Worm (Caenorhabditis elegans) whole organism, late embryonic: ENCODE measurements around the gene xpb-1.

ENCODE experiments used
- C08G9.2 ChIP-seq: sonication (generic microtip); optimal IDR thresholded peaks from 2 replicates; lab custom pipeline; 2016; ENCODE audit warnings: mild to moderate bottlenecking, missing genetic modification characterization, moderate library complexity, missing compliant biosample characterization
- ama-1 ChIP-seq: fragments of 150-350 bp; optimal IDR thresholded peaks from 2 replicates; lab custom pipeline; 2014
- ceh-30 ChIP-seq: fragments of 150-350 bp; optimal IDR thresholded peaks from 2 replicates; lab custom pipeline; 2014; ENCODE audit warnings: missing biosample characterization, missing genetic modification characterization
- ceh-48 ChIP-seq: sonication (generic microtip); optimal IDR thresholded peaks from 2 replicates; lab custom pipeline; 2016; ENCODE audit warnings: missing genetic modification characterization, inconsistent platforms, missing compliant biosample characterization
- hlh-13 ChIP-seq: fragments of 200-800 bp; sonication (Bioruptor generic); optimal IDR thresholded peaks from 2 replicates; lab custom pipeline; 2018; ENCODE audit warnings: mild to moderate bottlenecking, missing genetic modification characterization, missing compliant biosample characterization
- lin-11 ChIP-seq: fragments of 200-800 bp; sonication (Bioruptor generic); optimal IDR thresholded peaks from 2 replicates; lab custom pipeline; 2018; ENCODE audit warnings: mild to moderate bottlenecking, missing genetic modification characterization, missing compliant biosample characterization
- pha-4 ChIP-seq: fragments of 150-350 bp; optimal IDR thresholded peaks from 2 replicates; lab custom pipeline; 2018; ENCODE audit warnings: missing biosample characterization, missing genetic modification reagents, missing genetic modification characterization
- pqm-1 ChIP-seq: sonication (generic microtip); optimal IDR thresholded peaks from 2 replicates; lab custom pipeline; 2016; ENCODE audit warnings: missing genetic modification characterization, missing compliant biosample characterization
- unc-3 ChIP-seq, 2 experiments: fragments of 200-800 bp in 1 of 2; sonication (Bioruptor generic) in 1 of 2; sonication (generic microtip) in 1 of 2; conservative IDR thresholded peaks in 1 of 2; optimal IDR thresholded peaks in 1 of 2; 2 replicates each; pipeline versions ENCODE4 v1.3.6 to Lab custom; 2016 to 2022; ENCODE audit warnings: missing compliant biosample characterization in 2 of 2, missing genetic modification characterization in 2 of 2, missing genetic modification reagents in 1 of 2

- no peak for TF ChIP-seq unc-3 (GFP tag; conservative IDR thresholded peaks at IDR 0.05; lab: Robert Waterston, UW)
- TF ChIP-seq unc-3 (tag; optimal IDR thresholded peaks at IDR 0.05; lab: Kevin White, UChicago) = no peak
- no peak for TF ChIP-seq pqm-1
- no peak for TF ChIP-seq ama-1 (lab: Kevin White, UChicago)
- no peak for TF ChIP-seq ceh-48 (tag; lab: Kevin White, UChicago)
- no peak for TF ChIP-seq C08G9.2 (tag; lab: Kevin White, UChicago)
- TF ChIP-seq pha-4 (tag; lab: Kevin White, UChicago) = no peak
- TF ChIP-seq hlh-13 = no peak
- TF ChIP-seq ceh-30 = no peak
- no peak for TF ChIP-seq lin-11 (tag; lab: Kevin White, UChicago)
Measured at ce11 chrIII:11534624-11535079, 8.2 kb downstream of the xpb-1 start, which contains the start of gene nrps-1.
